Worm (Caenorhabditis elegans): ENCODE measurements around the gene Y49E10.18.

- TF ChIP-seq pha-4 (tag; optimal IDR thresholded peaks at IDR 0.05): no peak
- no peak for TF ChIP-seq ama-1 (optimal IDR thresholded peaks at IDR 0.05)
- no peak for TF ChIP-seq nhr-232 (tag; optimal IDR thresholded peaks at IDR 0.05)
- no peak for TF ChIP-seq pqm-1 (tag; optimal IDR thresholded peaks at IDR 0.05)
- TF ChIP-seq hlh-13 (GFP tag; optimal IDR thresholded peaks at IDR 0.05): no peak
- no peak for TF ChIP-seq rnt-1 (tag; optimal IDR thresholded peaks at IDR 0.05)
- TF ChIP-seq Y22D7AL.16 (tag; optimal IDR thresholded peaks at IDR 0.05): no peak
- TF ChIP-seq sox-4 (tag; optimal IDR thresholded peaks at IDR 0.05): no peak
These were observed 8.9 kb downstream of the Y49E10.18 start for ce11 chrIII:12437020-12437419.
